Fruit fly (Drosophila melanogaster) whole organism, embryonic: ENCODE measurements around the gene CG5506.
A peak's percentile ranks its signal among the peaks of the same experiment; 100 is the strongest.

Experiments used
- Atf6 ChIP-seq: fragments of 200-800 bp; sonication (Bioruptor generic); IDR thresholded peaks from 2 replicates; pipeline ENCODE4 v1.3.6; 2022; ENCODE audit warnings: missing biosample characterization, missing genetic modification characterization
- BtbVII ChIP-seq: fragments of 200-800 bp; sonication (Bioruptor generic); optimal IDR thresholded peaks from 3 replicates; lab custom pipeline; 2017; ENCODE audit warnings: missing biosample characterization, mild to moderate bottlenecking, missing genetic modification characterization
- CG10462 ChIP-seq: fragments of 200-800 bp; sonication (Bioruptor generic); optimal IDR thresholded peaks from 2 replicates; lab custom pipeline; 2016; ENCODE audit warnings: missing biosample characterization, missing genetic modification characterization
- CG10565 ChIP-seq: fragments of 200-800 bp; sonication (Bioruptor generic); optimal IDR thresholded peaks from 3 replicates; lab custom pipeline; 2016; ENCODE audit warnings: missing biosample characterization, mild to moderate bottlenecking, missing genetic modification characterization
- CG10979 ChIP-seq: fragments of 200-800 bp; sonication (Bioruptor generic); optimal IDR thresholded peaks from 2 replicates; lab custom pipeline; 2018; ENCODE audit warnings: missing biosample characterization, mild to moderate bottlenecking, missing genetic modification characterization, moderate library complexity
- CG11093 ChIP-seq: fragments of 200-800 bp; sonication (Bioruptor generic); IDR thresholded peaks from 3 replicates; pipeline ENCODE4 v1.3.6; 2022; ENCODE audit warnings: missing biosample characterization, missing genetic modification characterization
- CG12391 ChIP-seq: fragments of 200-800 bp; sonication (Bioruptor generic); optimal IDR thresholded peaks from 3 replicates; lab custom pipeline; 2018; ENCODE audit warnings: missing biosample characterization, mild to moderate bottlenecking, missing genetic modification characterization, moderate library complexity
- CG14014 ChIP-seq: fragments of 200-800 bp; sonication (Bioruptor generic); IDR thresholded peaks from 2 replicates; pipeline ENCODE4 v1.3.6; 2022; ENCODE audit warnings: missing biosample characterization, missing genetic modification characterization
- CG14710 ChIP-seq: fragments of 200-800 bp; sonication (Bioruptor generic); optimal IDR thresholded peaks from 3 replicates; lab custom pipeline; 2019; ENCODE audit warnings: missing biosample characterization, mild to moderate bottlenecking, missing genetic modification characterization, moderate library complexity
- CG15269 ChIP-seq: fragments of 200-800 bp; sonication (Bioruptor generic); optimal IDR thresholded peaks from 2 replicates; lab custom pipeline; 2018; ENCODE audit warnings: missing biosample characterization, mild to moderate bottlenecking, missing genetic modification characterization, moderate library complexity
- CG1603 ChIP-seq: fragments of 200-800 bp; sonication (Bioruptor generic); optimal IDR thresholded peaks from 2 replicates; lab custom pipeline; 2019; ENCODE audit warnings: missing biosample characterization, mild to moderate bottlenecking, missing genetic modification characterization, moderate library complexity
- CG17829 ChIP-seq: fragments of 200-800 bp; optimal IDR thresholded peaks from 2 replicates; lab custom pipeline; 2019; ENCODE audit warnings: missing biosample characterization, mild to moderate bottlenecking, missing genetic modification characterization, moderate library complexity
- CG1832 ChIP-seq: fragments of 200-800 bp; sonication (Bioruptor generic); optimal IDR thresholded peaks from 2 replicates; lab custom pipeline; 2017; ENCODE audit warnings: missing biosample characterization, mild to moderate bottlenecking, missing genetic modification characterization, inconsistent platforms
- CG2875 ChIP-seq: fragments of 200-800 bp; sonication (Bioruptor generic); optimal IDR thresholded peaks from 2 replicates; lab custom pipeline; 2017; ENCODE audit warnings: missing biosample characterization, mild to moderate bottlenecking, missing genetic modification characterization, missing genetic modification reagents
- CG34224 ChIP-seq: fragments of 200-800 bp; sonication (Bioruptor generic); IDR thresholded peaks from 3 replicates; pipeline ENCODE4 v1.3.6; 2022; ENCODE audit warnings: missing biosample characterization, missing genetic modification characterization; ENCODE audit not compliant: partially characterized antibody
- CG5180 ChIP-seq: fragments of 200-800 bp; sonication (Bioruptor generic); optimal IDR thresholded peaks from 3 replicates; lab custom pipeline; 2017; ENCODE audit warnings: missing biosample characterization, missing genetic modification characterization, mild to moderate bottlenecking, moderate library complexity, missing genetic modification reagents
- CG6689 ChIP-seq: fragments of 200-800 bp; sonication (Bioruptor generic); IDR thresholded peaks from 2 replicates; pipeline ENCODE4 v1.3.6; 2022; ENCODE audit warnings: missing biosample characterization, missing genetic modification characterization
- CG9932 ChIP-seq: fragments of 200-800 bp; sonication (Bioruptor generic); IDR thresholded peaks from 2 replicates; pipeline ENCODE4 v1.3.6; 2022; ENCODE audit warnings: missing biosample characterization, missing genetic modification characterization
- Dbx ChIP-seq: fragments of 200-800 bp; sonication (Bioruptor generic); IDR thresholded peaks from 3 replicates; pipeline ENCODE4 v1.3.6; 2022; ENCODE audit warnings: missing biosample characterization, missing genetic modification characterization
- Fer3 ChIP-seq: fragments of 200-800 bp; sonication (Bioruptor generic); optimal IDR thresholded peaks from 2 replicates; lab custom pipeline; 2018; ENCODE audit warnings: missing biosample characterization, mild to moderate bottlenecking, missing genetic modification characterization, moderate library complexity
- HHEX ChIP-seq: fragments of 200-800 bp; sonication (Bioruptor generic); optimal IDR thresholded peaks from 3 replicates; lab custom pipeline; 2017; ENCODE audit warnings: missing biosample characterization, mild to moderate bottlenecking, missing genetic modification characterization, missing genetic modification reagents
- Meics ChIP-seq: fragments of 200-800 bp; sonication (Bioruptor generic); optimal IDR thresholded peaks from 2 replicates; lab custom pipeline; 2017; ENCODE audit warnings: missing biosample characterization, mild to moderate bottlenecking, missing genetic modification characterization
- Nf-YB ChIP-seq: fragments of 200-800 bp; sonication (Bioruptor generic); optimal IDR thresholded peaks from 3 replicates; lab custom pipeline; 2019; ENCODE audit warnings: missing biosample characterization, mild to moderate bottlenecking, missing genetic modification characterization, moderate library complexity
- Oaz ChIP-seq: fragments of 200-800 bp; sonication (Bioruptor generic); IDR thresholded peaks from 2 replicates; pipeline ENCODE4 v1.3.6; 2022; ENCODE audit warnings: missing biosample characterization, missing genetic modification characterization
- ase ChIP-seq: fragments of 200-800 bp; sonication (Bioruptor generic); IDR thresholded peaks from 3 replicates; pipeline ENCODE4 v1.3.6; 2022; ENCODE audit warnings: missing biosample characterization, missing genetic modification characterization
- bbx ChIP-seq: fragments of 200-800 bp; sonication (Bioruptor generic); IDR thresholded peaks from 2 replicates; pipeline ENCODE4 v1.3.6; 2022; ENCODE audit warnings: missing biosample characterization, missing genetic modification characterization; ENCODE audit not compliant: partially characterized antibody
- cwo ChIP-seq: fragments of 200-800 bp; sonication (Bioruptor generic); optimal IDR thresholded peaks from 3 replicates; lab custom pipeline; 2017; ENCODE audit warnings: missing biosample characterization, missing genetic modification characterization, mild to moderate bottlenecking, moderate library complexity, missing genetic modification reagents
- disco-r ChIP-seq: fragments of 200-800 bp; sonication (Bioruptor generic); optimal IDR thresholded peaks from 2 replicates; lab custom pipeline; 2016; ENCODE audit warnings: missing biosample characterization, missing genetic modification characterization
- exex ChIP-seq: fragments of 200-800 bp; sonication (Bioruptor generic); optimal IDR thresholded peaks from 4 replicates; lab custom pipeline; 2018; ENCODE audit warnings: missing biosample characterization, mild to moderate bottlenecking, missing genetic modification characterization, moderate library complexity
- fd96Cb ChIP-seq: fragments of 200-800 bp; sonication (Bioruptor generic); optimal IDR thresholded peaks from 2 replicates; lab custom pipeline; 2018; ENCODE audit warnings: missing biosample characterization, mild to moderate bottlenecking, missing genetic modification characterization, moderate library complexity
- hbn ChIP-seq: fragments of 200-800 bp; sonication (Bioruptor generic); IDR thresholded peaks from 2 replicates; pipeline ENCODE4 v1.3.6; 2022; ENCODE audit warnings: missing biosample characterization, missing genetic modification characterization; ENCODE audit not compliant: partially characterized antibody
- her ChIP-seq: fragments of 200-800 bp; sonication (Bioruptor generic); optimal IDR thresholded peaks from 2 replicates; lab custom pipeline; 2016; ENCODE audit warnings: missing biosample characterization, missing genetic modification characterization
- lab ChIP-seq: fragments of 200-800 bp; sonication (Bioruptor generic); optimal IDR thresholded peaks from 3 replicates; lab custom pipeline; 2017; ENCODE audit warnings: missing biosample characterization, missing genetic modification characterization, mild to moderate bottlenecking, moderate library complexity, missing genetic modification reagents
- mirr ChIP-seq: fragments of 200-800 bp; sonication (Bioruptor generic); optimal IDR thresholded peaks from 3 replicates; lab custom pipeline; 2018; ENCODE audit warnings: missing biosample characterization, mild to moderate bottlenecking, missing genetic modification characterization
- sens-2 ChIP-seq: fragments of 200-800 bp; sonication (Bioruptor generic); IDR thresholded peaks from 2 replicates; pipeline ENCODE4 v1.3.6; 2022; ENCODE audit warnings: missing biosample characterization, missing genetic modification characterization
- sima ChIP-seq: fragments of 200-800 bp; sonication (Bioruptor generic); optimal IDR thresholded peaks from 2 replicates; lab custom pipeline; 2016; ENCODE audit warnings: missing biosample characterization, missing genetic modification characterization
- sisA ChIP-seq: fragments of 200-800 bp; sonication (Bioruptor generic); IDR thresholded peaks from 2 replicates; pipeline ENCODE4 v1.3.6; 2022; ENCODE audit warnings: missing biosample characterization, missing genetic modification characterization
- slbo ChIP-seq: fragments of 200-800 bp; sonication (Bioruptor generic); IDR thresholded peaks from 2 replicates; pipeline ENCODE4 v1.3.6; 2022; ENCODE audit warnings: missing biosample characterization, missing genetic modification characterization
- vnd ChIP-seq: fragments of 200-800 bp; sonication (Bioruptor generic); IDR thresholded peaks from 3 replicates; pipeline ENCODE4 v1.3.6; 2022; ENCODE audit warnings: missing biosample characterization, missing genetic modification characterization; ENCODE audit not compliant: partially characterized antibody
- z ChIP-seq: fragments of 200-800 bp; sonication (Bioruptor generic); IDR thresholded peaks from 3 replicates; pipeline ENCODE4 v1.3.6; 2022; ENCODE audit warnings: missing biosample characterization, missing genetic modification characterization

Gene CG5506

DNA sequence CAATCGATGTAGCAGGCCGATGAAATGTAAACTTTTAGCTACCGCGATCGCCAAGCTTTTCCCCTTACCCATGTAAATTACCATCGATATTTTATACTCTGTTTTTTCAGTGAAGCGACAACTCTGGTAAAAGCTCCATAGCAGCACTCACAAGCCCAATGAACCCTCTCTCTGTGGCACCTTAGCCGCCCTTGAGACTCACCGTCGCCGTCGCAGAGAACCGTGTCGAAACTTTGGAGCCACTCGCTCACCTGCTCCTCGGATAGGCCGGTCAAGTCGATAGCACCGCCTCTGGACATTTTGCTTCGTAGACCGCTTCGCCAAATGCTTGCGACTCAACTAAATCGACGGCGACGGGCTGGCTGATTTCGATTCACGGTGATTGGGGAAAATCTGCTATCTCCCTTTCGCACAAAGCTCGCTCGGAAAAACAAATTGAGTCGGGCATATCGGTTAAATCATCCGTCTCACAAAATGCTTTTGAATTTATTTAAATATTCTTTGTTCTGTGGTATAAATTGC is 43.0 kb downstream of the CG5506 start, which contains the start of gene CG5577 (continued):
- TF ChIP-seq CG10462 (GFP tag; lab: Kevin White, UChicago) (no peak), Fer3 (tag; lab: Kevin White, UChicago) (peak; percentile 15), Atf6 (GFP tag; lab: Robert Waterston, UW) (peak; percentile 20; the same call in 1 of the 2 replicates), hbn (GFP tag; lab: Robert Waterston, UW) (peak; percentile 40; the same call in 1 of the 2 replicates), CG10979 (tag; lab: Kevin White, UChicago) (no peak), CG1832 (GFP tag; lab: Kevin White, UChicago) (peak; percentile 38), CG6689 (GFP tag; lab: Robert Waterston, UW) (peak; percentile 32; the same call in 1 of the 2 replicates), ase (GFP tag; lab: Robert Waterston, UW) (peak; percentile 39; the same call in 1 of the 3 replicates), CG9932 (peak; percentile 51; the same call in 1 of the 2 replicates), exex (tag; lab: Kevin White, UChicago) (peak; percentile 50), bbx (GFP tag; lab: Robert Waterston, UW) (peak; percentile 52; the same call in 1 of the 2 replicates), BtbVII (peak; percentile 7), CG1603 (tag; lab: Kevin White, UChicago) (peak; percentile 9), Dbx (GFP tag; lab: Robert Waterston, UW) (peak; percentile 62; the same call in 1 of the 3 replicates), sisA (GFP tag; lab: Robert Waterston, UW) (no peak), cwo (GFP tag; lab: Kevin White, UChicago) (peak; percentile 40), CG15269 (peak; percentile 27), fd96Cb (tag; lab: Kevin White, UChicago) (no peak), CG11093 (no peak), Oaz (GFP tag; lab: Robert Waterston, UW) (no peak), z (GFP tag; lab: Robert Waterston, UW) (0 out of 3 replicates have a peak, but pooled peaks have one; percentile 47), sens-2 (no peak), CG14014 (GFP tag; lab: Robert Waterston, UW) (peak; percentile 32; the same call in 1 of the 2 replicates), Nf-YB (GFP tag; lab: Kevin White, UChicago) (peak; percentile 87), HHEX (GFP tag; lab: Kevin White, UChicago) (peak; percentile 38), mirr (peak; percentile 57), CG34224 (GFP tag; lab: Robert Waterston, UW) (peak; percentile 60), Meics (GFP tag; lab: Kevin White, UChicago) (peak; percentile 40), disco-r (no peak), CG2875 (GFP tag; lab: Kevin White, UChicago) (no peak), slbo (GFP tag; lab: Robert Waterston, UW) (peak; percentile 39; the same call in 1 of the 2 replicates)
- TF ChIP-seq, all 482 proteins: peak for 99

DNA sequence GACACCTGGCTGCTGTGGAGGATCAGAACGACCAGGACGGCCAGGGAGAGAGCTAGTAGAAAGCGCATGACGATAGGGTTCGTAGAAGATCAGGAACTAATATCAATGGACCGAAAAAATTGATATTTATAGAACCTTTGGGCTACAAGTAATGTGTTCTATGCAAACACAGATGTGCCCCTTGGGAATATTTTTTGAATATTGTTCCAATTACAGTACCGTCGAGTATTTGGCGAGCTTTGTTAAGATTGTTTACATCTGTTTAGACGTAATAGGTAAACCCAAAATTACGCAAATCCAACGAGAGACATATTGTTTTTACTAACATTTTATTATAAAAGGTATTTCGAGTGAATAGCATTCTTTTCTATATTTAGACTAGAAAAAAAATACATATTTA is 49.1 kb downstream of the CG5506 start, which contains the start of gene CG32189:
TSS of gene CG32189 (minus strand) at position 101 of the 400 bp plus-strand sequence.
- TF ChIP-seq vnd (GFP tag; lab: Robert Waterston, UW), result no peak
- TF ChIP-seq CG14710, result no peak
- no peak for TF ChIP-seq CG5180 (GFP tag; lab: Kevin White, UChicago)
- no peak for TF ChIP-seq CG17829
- no peak for TF ChIP-seq sima (GFP tag; lab: Kevin White, UChicago)
- no peak for TF ChIP-seq lab (GFP tag; lab: Kevin White, UChicago)
- no peak for TF ChIP-seq her (GFP tag; lab: Kevin White, UChicago)
- no peak for TF ChIP-seq CG10565 (GFP tag; lab: Kevin White, UChicago)
- TF ChIP-seq CG12391, result no peak
